Fruit fly (Drosophila melanogaster): Measurements from ENCODE around the gene Qtzl.

Gene Qtzl

DNA sequence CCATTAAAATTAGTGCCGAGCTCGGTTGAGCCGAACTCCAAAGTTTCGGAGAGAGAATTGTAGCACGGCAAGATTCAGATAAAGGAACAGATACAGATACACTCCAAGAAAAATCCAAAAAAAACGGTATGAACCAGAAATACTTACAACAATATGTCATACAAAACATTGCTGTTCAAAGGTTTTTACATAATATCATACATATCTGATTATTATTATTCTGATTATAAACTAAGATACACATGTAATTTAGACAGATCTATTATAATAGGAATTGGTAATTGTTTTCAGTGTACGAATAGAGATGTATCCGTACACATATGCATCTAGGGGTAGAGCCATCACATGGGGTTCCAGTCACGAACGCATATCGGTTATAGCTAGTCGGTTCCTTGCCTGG lies 15.5 kb upstream of the Qtzl start (continued):
- TF ChIP-seq jing (GFP tag; optimal IDR thresholded peaks at IDR 0.05) = no peak
- TF ChIP-seq Chrac-16 (GFP tag; optimal IDR thresholded peaks at IDR 0.05) = no peak
- no peak for TF ChIP-seq lbe (GFP tag; optimal IDR thresholded peaks at IDR 0.05)
- TF ChIP-seq H2.0 (GFP tag; IDR thresholded peaks at IDR 0.05) = no peak
- TF ChIP-seq Usf (GFP tag; optimal IDR thresholded peaks at IDR 0.05) = no peak
- peak; percentile 36; the same call in 1 of the 3 replicates for TF ChIP-seq row (GFP tag; IDR thresholded peaks at IDR 0.05)
- TF ChIP-seq Stat92E (GFP tag; optimal IDR thresholded peaks at IDR 0.05) = no peak
- TF ChIP-seq CG1603 (tag; optimal IDR thresholded peaks at IDR 0.05) = peak; percentile 29
- TF ChIP-seq CG2712 (tag; optimal IDR thresholded peaks at IDR 0.05) = peak; percentile 59
- no peak for TF ChIP-seq Ets65A (GFP tag)
- TF ChIP-seq Hmr (GFP tag; optimal IDR thresholded peaks at IDR 0.05) = no peak
- peak; percentile 56 for TF ChIP-seq dmrt11E (tag; optimal IDR thresholded peaks at IDR 0.05)
- no peak for TF ChIP-seq eyg (GFP tag; optimal IDR thresholded peaks at IDR 0.05)
- TF ChIP-seq CG12104 (GFP tag; optimal IDR thresholded peaks at IDR 0.05) = no peak
- no peak for TF ChIP-seq hth (optimal IDR thresholded peaks at IDR 0.05)
- no peak for TF ChIP-seq CG16813 (GFP tag; IDR thresholded peaks at IDR 0.05; ENCODE audit: partially characterized antibody)
- no peak for TF ChIP-seq CG12659 (GFP tag; optimal IDR thresholded peaks at IDR 0.05)
- TF ChIP-seq CG16863 (GFP tag; optimal IDR thresholded peaks at IDR 0.05) = no peak
- TF ChIP-seq CG7271 (tag; optimal IDR thresholded peaks at IDR 0.05) = no peak
- TF ChIP-seq fd96Cb (tag; optimal IDR thresholded peaks at IDR 0.05) = no peak
- no peak for TF ChIP-seq ems (GFP tag; optimal IDR thresholded peaks at IDR 0.05)
- TF ChIP-seq CG7839 (tag; optimal IDR thresholded peaks at IDR 0.05) = peak; percentile 11
- TF ChIP-seq gce (GFP tag; IDR thresholded peaks at IDR 0.05) = no peak
- no peak for TF ChIP-seq CG17328 (GFP tag; IDR thresholded peaks at IDR 0.05)
- TF ChIP-seq CG2116 (GFP tag; optimal IDR thresholded peaks at IDR 0.05) = no peak
- no peak for TF ChIP-seq mirr (GFP tag; optimal IDR thresholded peaks at IDR 0.05)
- no peak for TF ChIP-seq ERR (GFP tag; optimal IDR thresholded peaks at IDR 0.05)
- no peak for TF ChIP-seq Spps (tag; optimal IDR thresholded peaks at IDR 0.05)
- TF ChIP-seq CG9817 (tag; optimal IDR thresholded peaks at IDR 0.05) = no peak
- peak; percentile 27 for TF ChIP-seq CG8388 (GFP tag; optimal IDR thresholded peaks at IDR 0.05)
- TF ChIP-seq esg (GFP tag; conservative IDR thresholded peaks at IDR 0.05) = no peak
- peak; percentile 4 for TF ChIP-seq CG7556 (GFP tag; optimal IDR thresholded peaks at IDR 0.05)
- no peak for TF ChIP-seq CG7987 (GFP tag; optimal IDR thresholded peaks at IDR 0.05)
- TF ChIP-seq B-H1 (GFP tag; IDR thresholded peaks at IDR 0.05) = no peak
- TF ChIP-seq CG8765 (GFP tag; IDR thresholded peaks at IDR 0.05) = no peak
- TF ChIP-seq CG8478 (optimal IDR thresholded peaks at IDR 0.05) = no peak
- TF ChIP-seq ara (GFP tag; IDR thresholded peaks at IDR 0.05) = no peak
- TF ChIP-seq phol (tag; optimal IDR thresholded peaks at IDR 0.05) = peak; percentile 28
- no peak for TF ChIP-seq Oaz (GFP tag; IDR thresholded peaks at IDR 0.05)
- TF ChIP-seq Kr (GFP tag; optimal IDR thresholded peaks at IDR 0.05) = no peak

DNA sequence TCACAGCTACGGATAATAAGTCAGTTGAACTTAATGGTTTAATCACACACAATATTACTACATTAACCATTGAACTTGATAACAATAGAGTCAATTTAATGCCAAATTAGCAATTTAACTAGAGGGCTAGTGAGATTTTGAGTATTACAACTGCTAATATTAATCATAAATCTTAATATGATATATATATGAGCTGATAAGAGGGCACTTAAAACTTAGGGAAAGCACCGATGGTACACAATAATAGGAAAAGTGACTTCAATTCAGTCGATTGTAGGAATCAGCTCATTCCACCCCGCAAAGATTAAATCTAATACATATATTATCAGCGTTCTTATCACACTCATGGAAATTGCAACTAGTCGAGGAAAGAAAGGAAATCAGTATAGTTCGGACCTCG lies 14.3 kb upstream of the Qtzl start, which contains the start of gene CG16965:
Gene CG16965, plus strand, starts transcription at position 382 of the 400 bp plus-strand sequence.
- TF ChIP-seq exex (tag; optimal IDR thresholded peaks at IDR 0.05) (peak; percentile 59), bowl (GFP tag; IDR thresholded peaks at IDR 0.05) (no peak)

All from whole organism, embryonic.